Worm (Caenorhabditis elegans): ENCODE measurements around the gene grl-8.

grl-8 gene

DNA sequence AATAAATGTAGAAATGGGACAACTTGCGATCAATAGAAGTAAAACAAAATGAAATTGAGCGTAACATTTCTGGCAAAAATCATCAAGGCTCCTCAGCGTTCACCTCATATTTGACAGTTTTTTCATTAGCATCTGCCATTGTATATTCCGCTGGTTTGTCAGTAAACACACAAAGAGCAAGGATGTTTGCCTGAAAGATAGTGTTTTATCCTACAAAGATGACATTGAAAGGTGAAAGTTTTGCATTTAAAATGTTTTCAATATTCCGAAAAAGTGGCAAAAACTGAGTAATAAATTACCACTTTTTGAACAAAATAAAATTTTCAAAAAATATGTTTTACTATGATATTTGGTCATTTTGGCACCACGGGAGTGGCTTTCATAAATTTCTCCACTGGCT, 46.9 kb downstream of the grl-8 start:
- TF ChIP-seq unc-62 (GFP tag; optimal IDR thresholded peaks at IDR 0.05 in 1 of 2) (peak in 1 of 2 experiments; percentile 92), unc-62 (tag; optimal IDR thresholded peaks at IDR 0.05) (no peak), Y75B8A.6 (GFP tag; IDR thresholded peaks at IDR 0.05) (no peak)

- TF ChIP-seq dmd-8 (GFP tag; IDR thresholded peaks at IDR 0.05) (no peak), unc-62 (GFP tag; optimal IDR thresholded peaks at IDR 0.05 in 1 of 2) (peak in 1 of 2 experiments; percentile 42), unc-62 (tag; optimal IDR thresholded peaks at IDR 0.05) (no peak)
These were observed 47.4 kb downstream of the grl-8 start for ce11 chrV:6685499-6685898.

DNA sequence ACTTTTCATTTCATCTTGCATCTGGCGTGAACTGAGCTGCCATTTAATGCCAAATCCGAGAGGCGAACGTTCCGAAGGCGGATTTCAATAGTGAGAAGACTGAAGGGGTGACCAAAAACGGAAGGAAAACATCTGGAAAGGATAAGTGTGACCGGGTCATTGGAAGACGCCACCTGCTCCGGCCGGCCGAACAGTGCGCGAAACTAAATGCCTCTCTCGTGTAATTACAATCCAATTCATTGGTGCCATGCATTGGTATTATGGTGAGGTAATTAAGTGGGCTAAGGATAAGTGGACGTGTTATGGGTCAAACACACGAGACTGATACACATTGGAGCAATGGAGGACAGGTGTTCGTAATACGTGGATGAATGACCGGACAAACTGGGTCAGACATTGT, 48.4 kb downstream of the grl-8 start:
- no peak for TF ChIP-seq egl-43 (GFP tag; IDR thresholded peaks at IDR 0.05)
- peak; percentile 35 for TF ChIP-seq aha-1 (tag)

DNA sequence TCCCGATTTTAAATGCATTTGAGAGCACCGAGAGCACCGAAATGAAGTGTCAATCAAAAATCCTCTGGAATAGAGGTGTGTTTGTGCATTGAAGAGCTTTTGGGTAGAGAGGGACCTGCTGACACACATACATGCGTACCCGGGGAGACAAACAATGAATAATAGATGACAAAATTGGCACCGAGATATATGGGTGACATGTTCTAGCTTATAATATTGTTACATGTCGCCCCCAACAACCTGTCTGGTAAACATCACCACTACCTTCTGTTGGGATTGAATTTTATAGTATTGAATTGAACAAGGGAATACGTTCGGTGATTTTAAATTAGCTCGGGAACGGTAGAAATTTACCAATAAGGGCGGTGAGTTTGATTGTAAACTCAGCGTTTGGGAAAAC, 49.2 kb downstream of the grl-8 start:
- TF ChIP-seq mdt-29 (GFP tag; IDR thresholded peaks at IDR 0.05) (no peak), unc-62 (GFP tag; optimal IDR thresholded peaks at IDR 0.05 in 1 of 2) (peak in 1 of 2 experiments; percentile 95), unc-62 (tag; optimal IDR thresholded peaks at IDR 0.05) (no peak)

DNA sequence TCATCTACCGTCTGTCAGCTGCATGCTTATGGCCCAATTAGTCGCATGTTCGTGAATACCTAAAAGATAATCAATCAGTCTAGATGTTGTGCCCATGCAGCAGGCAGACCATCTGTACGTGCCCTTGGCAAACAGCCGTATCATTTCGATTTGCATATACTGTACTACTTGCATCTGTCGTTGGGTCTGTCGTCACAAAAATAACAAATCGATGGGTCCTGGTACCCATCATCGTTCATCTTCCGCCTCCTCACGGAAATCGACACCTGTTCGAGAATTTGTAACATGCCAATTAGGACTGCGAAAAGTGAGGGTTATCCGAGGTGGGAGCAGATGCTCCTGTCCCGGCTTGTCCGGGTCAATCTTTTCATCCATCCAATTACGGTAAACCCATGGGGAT, 49.6 kb downstream of the grl-8 start:
- no peak for TF ChIP-seq Y75B8A.6 (GFP tag; IDR thresholded peaks at IDR 0.05)
- no peak for TF ChIP-seq R02D3.7 (tag; optimal IDR thresholded peaks at IDR 0.05)
- TF ChIP-seq nhr-11 (tag; optimal IDR thresholded peaks at IDR 0.05), result no peak
- TF ChIP-seq aha-1 (tag), result peak; percentile 49
- no peak for TF ChIP-seq T26A8.4 (GFP tag; IDR thresholded peaks at IDR 0.05)
